Worm (Caenorhabditis elegans): ENCODE measurements around the gene Y55F3BR.10.

DNA sequence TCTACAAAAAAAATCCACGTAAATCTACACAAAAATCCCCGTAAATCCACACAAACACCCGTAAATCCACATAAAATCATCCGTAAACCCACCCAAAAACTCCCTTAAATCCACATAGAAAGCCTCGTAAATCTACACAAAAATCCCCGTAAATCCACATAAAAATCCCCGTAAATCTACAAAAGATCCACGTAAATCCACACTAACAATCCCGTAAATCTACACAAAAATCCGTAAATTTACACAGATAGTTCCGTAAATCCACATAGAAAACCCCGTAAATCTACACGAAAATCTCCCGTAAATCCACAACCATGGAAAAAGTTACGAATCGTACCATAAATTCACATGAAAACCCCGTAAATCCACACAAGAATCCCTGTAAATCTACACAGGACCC, 46.4 kb downstream of the Y55F3BR.10 start:
- TF ChIP-seq ama-1 (optimal IDR thresholded peaks at IDR 0.05) (no peak), ets-7 (tag; optimal IDR thresholded peaks at IDR 0.05) (no peak), scrt-1 (GFP tag; IDR thresholded peaks at IDR 0.05) (no peak), flt-1 (GFP tag; IDR thresholded peaks at IDR 0.05) (no peak), tbx-37 (GFP tag; conservative IDR thresholded peaks at IDR 0.05) (no peak), hmg-4 (GFP tag; optimal IDR thresholded peaks at IDR 0.05) (no peak), hmbx-1 (tag; optimal IDR thresholded peaks at IDR 0.05) (no peak)

All from whole organism, early embryonic.